Worm (Caenorhabditis elegans) whole organism, early embryonic: ENCODE measurements around the gene T04B8.1.

ENCODE experiments used
- ama-1 ChIP-seq: fragments of 150-350 bp; optimal IDR thresholded peaks from 2 replicates; lab custom pipeline; 2014
- ceh-13 ChIP-seq: fragments of 200-800 bp; sonication (Bioruptor generic); optimal IDR thresholded peaks from 2 replicates; lab custom pipeline; 2018; ENCODE audit warnings: mild to moderate bottlenecking, missing genetic modification characterization, missing compliant biosample characterization
- ets-7 ChIP-seq: sonication (generic microtip); optimal IDR thresholded peaks from 2 replicates; lab custom pipeline; 2016; ENCODE audit warnings: missing genotype, missing genetic modification characterization, missing compliant biosample characterization
- hmbx-1 ChIP-seq: sonication (generic microtip); optimal IDR thresholded peaks from 2 replicates; lab custom pipeline; 2016; ENCODE audit warnings: mild to moderate bottlenecking, missing genetic modification characterization, missing compliant biosample characterization
- pes-1 ChIP-seq: fragments of 200-800 bp; sonication (Bioruptor generic); IDR thresholded peaks from 2 replicates; pipeline ENCODE4 v1.3.6; 2022; ENCODE audit warnings: missing genetic modification reagents, missing genetic modification characterization, missing compliant biosample characterization
- tra-4 ChIP-seq: sonication (generic microtip); optimal IDR thresholded peaks from 2 replicates; lab custom pipeline; 2017; ENCODE audit warnings: missing genetic modification characterization, missing compliant biosample characterization

- TF ChIP-seq ceh-13 (GFP tag; lab: Kevin White, UChicago) = no peak
- TF ChIP-seq ama-1 (lab: Kevin White, UChicago) = no peak
- no peak for TF ChIP-seq pes-1 (GFP tag; lab: Robert Waterston, UW)
- TF ChIP-seq tra-4 (tag; lab: Kevin White, UChicago) = no peak
- TF ChIP-seq hmbx-1 (tag; lab: Kevin White, UChicago) = no peak
- no peak for TF ChIP-seq ets-7 (tag; lab: Kevin White, UChicago)
Measured at ce11 chrII:627913-628312, 6.2 kb upstream of the T04B8.1 start.
